Worm (Caenorhabditis elegans): ENCODE results near the gene str-165.

The str-165 gene

DNA sequence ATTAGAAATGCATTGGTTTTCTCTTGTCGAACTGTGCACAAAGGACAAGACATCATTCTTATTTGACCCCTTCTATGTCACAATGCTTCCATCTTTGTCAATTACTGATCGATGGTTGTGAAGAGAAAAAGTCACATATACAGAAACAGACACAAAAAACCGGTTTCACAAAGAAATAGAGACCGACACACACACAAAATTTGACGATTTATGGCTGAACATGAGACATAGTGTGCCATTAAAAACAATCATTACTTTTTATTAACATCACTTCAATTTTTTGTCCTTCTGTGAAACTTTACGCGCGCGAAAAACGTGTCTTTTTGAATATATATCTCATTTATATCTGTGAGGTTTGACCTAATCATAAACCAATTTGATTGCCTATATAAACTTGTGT is 40.4 kb upstream of the str-165 start:
- TF ChIP-seq snpc-3.4 (tag; optimal IDR thresholded peaks at IDR 0.05) (no peak), lir-1 (GFP tag; conservative IDR thresholded peaks at IDR 0.05) (no peak), him-1 (tag; optimal IDR thresholded peaks at IDR 0.05) (no peak), F39B2.1 (GFP tag; IDR thresholded peaks at IDR 0.05) (no peak), nhr-80 (tag; optimal IDR thresholded peaks at IDR 0.05) (no peak), F37B4.10 (GFP tag; IDR thresholded peaks at IDR 0.05) (no peak), F52B5.7 (tag; optimal IDR thresholded peaks at IDR 0.05) (no peak), B0336.3 (GFP tag; IDR thresholded peaks at IDR 0.05) (no peak), Y79H2A.3 (GFP tag; conservative IDR thresholded peaks at IDR 0.05) (no peak), attf-6 (GFP tag; IDR thresholded peaks at IDR 0.05) (no peak), nhr-90 (tag; optimal IDR thresholded peaks at IDR 0.05) (no peak), ztf-6 (GFP tag; IDR thresholded peaks at IDR 0.05) (no peak), aptf-2 (GFP tag; conservative IDR thresholded peaks at IDR 0.05) (no peak), ztf-26 (tag; optimal IDR thresholded peaks at IDR 0.05) (no peak)

DNA sequence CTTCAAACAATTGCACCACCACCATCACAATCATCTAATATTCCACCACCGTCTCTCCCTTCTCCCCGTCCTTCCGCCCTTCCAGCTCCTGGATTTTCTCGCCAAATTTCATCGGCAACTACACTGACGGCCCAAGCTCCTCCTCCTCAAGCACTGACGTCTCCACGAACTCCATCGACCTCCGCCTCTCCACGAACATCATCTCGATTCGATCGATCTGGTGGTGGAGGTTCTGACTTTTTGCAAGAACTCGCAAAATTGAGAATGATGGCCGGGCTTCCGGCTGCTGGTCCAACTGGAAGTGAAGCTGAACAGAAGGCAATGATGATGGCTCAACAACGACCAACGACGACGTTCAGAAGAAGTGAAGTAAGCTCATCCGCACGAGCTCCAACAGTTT is 36.9 kb upstream of the str-165 start:
- TF ChIP-seq ceh-40 (GFP tag; IDR thresholded peaks at IDR 0.05) (no peak), zfh-2 (GFP tag; conservative IDR thresholded peaks at IDR 0.05) (peak; percentile 72), rec-8 (tag; optimal IDR thresholded peaks at IDR 0.05) (no peak), dox-1 (GFP tag; IDR thresholded peaks at IDR 0.05) (0 out of 2 replicates have a peak, but pooled peaks have one; percentile 38)

DNA sequence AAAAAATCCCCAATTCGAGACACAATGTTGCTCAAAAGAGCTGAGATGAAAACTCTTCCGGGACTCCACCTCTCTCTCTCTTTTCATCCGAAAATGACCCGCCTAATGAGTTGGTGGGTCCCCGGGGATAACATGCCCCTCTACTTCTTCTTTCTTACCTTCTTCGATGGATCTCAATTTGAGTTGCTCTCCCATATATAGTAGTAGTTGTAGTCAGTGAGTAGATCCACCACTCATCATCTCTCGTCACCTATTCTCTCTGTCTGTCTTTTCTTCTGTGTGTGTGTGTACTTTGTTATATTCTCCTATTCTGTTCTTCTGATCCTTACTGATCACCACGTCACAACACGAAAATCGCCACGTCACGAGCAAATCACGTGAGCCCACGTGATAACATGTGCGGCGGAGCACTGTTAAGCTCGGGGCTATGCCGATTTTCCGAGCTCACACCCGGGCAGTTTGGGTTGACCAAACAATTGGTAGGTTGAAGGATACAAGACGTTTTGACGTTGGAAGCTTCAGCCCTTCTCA is 34.6 kb upstream of the str-165 start, which contains the start of gene twk-32:
Gene twk-32 (plus strand): TSS at position 396 of the 531 bp plus-strand sequence.
- peak; percentile 23 for TF ChIP-seq ztf-26 (tag; optimal IDR thresholded peaks at IDR 0.05)
- 0 out of 2 replicates have a peak, but pooled peaks have one; percentile 29 for TF ChIP-seq ekl-4 (GFP tag; IDR thresholded peaks at IDR 0.05)
- 0 out of 2 replicates have a peak, but pooled peaks have one; percentile 15 for TF ChIP-seq K11D2.4 (GFP tag; IDR thresholded peaks at IDR 0.05)
- TF ChIP-seq F49E8.2 (tag; optimal IDR thresholded peaks at IDR 0.05; ENCODE audit: insufficient read depth) = no peak
- peak; percentile 24 for TF ChIP-seq dpff-1 (tag; optimal IDR thresholded peaks at IDR 0.05)
- no peak for TF ChIP-seq snpc-1.3 (tag; optimal IDR thresholded peaks at IDR 0.05; ENCODE audit: insufficient read depth)
- no peak for TF ChIP-seq attf-3 (GFP tag; conservative IDR thresholded peaks at IDR 0.05)
- TF ChIP-seq lin-26 (GFP tag; IDR thresholded peaks at IDR 0.05) = no peak
- 0 out of 2 replicates have a peak, but pooled peaks have one; percentile 8 for TF ChIP-seq pbrm-1 (GFP tag; IDR thresholded peaks at IDR 0.05)
- peak; percentile 60; the same call in 1 of the 2 replicates for TF ChIP-seq nfyb-1 (GFP tag; IDR thresholded peaks at IDR 0.05)
- TF ChIP-seq madf-6 (GFP tag; IDR thresholded peaks at IDR 0.05) = 0 out of 2 replicates have a peak, but pooled peaks have one; percentile 3
- TF ChIP-seq chd-7 (tag; optimal IDR thresholded peaks at IDR 0.05) = peak; percentile 31
- TF ChIP-seq B0336.3 (GFP tag; IDR thresholded peaks at IDR 0.05) = peak; percentile 58
- peak; percentile 31; the same call in 1 of the 2 replicates for TF ChIP-seq dox-1 (GFP tag; IDR thresholded peaks at IDR 0.05)
- no peak for TF ChIP-seq cebp-1 (GFP tag; IDR thresholded peaks at IDR 0.05)
- peak; percentile 51 for TF ChIP-seq cebp-1 (tag; optimal IDR thresholded peaks at IDR 0.05)
- TF ChIP-seq F39B2.1 (GFP tag; IDR thresholded peaks at IDR 0.05) = no peak
- TF ChIP-seq ets-4 (GFP tag; optimal IDR thresholded peaks at IDR 0.05) = no peak
- 0 out of 2 replicates have a peak, but pooled peaks have one; percentile 9 for TF ChIP-seq C06A6.2 (GFP tag; conservative IDR thresholded peaks at IDR 0.05)

DNA sequence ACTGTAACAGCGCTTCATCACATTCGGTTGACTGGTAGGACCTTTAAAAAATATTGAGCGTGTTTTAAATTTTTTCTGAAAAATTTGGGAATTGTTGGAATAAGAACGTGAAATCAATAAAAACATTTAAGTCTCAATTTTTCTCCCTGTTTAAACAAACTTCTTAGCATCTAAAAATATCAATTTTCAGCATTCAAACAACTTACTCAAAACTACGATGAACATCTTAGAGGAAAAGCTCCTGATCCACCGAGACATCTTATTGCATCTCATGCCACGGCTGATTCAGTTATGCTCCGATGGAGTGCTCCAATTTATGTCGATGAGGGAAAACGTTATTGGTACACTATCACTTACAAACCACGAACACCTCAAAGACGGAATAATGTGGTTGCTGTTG is 31.7 kb upstream of the str-165 start:
- no peak for TF ChIP-seq ekl-4 (GFP tag; IDR thresholded peaks at IDR 0.05)
- no peak for TF ChIP-seq efl-1 (GFP tag; optimal IDR thresholded peaks at IDR 0.05)
- TF ChIP-seq rcor-1 (GFP tag; IDR thresholded peaks at IDR 0.05) = no peak
- no peak for TF ChIP-seq snpc-4 (GFP tag; optimal IDR thresholded peaks at IDR 0.05)
- no peak for TF ChIP-seq snpc-4 (tag; optimal IDR thresholded peaks at IDR 0.05)
